Fruit fly (Drosophila melanogaster) whole organism: ENCODE data around the gene LManIII.

Experiments
- CG8478 ChIP-seq: fragments of >200 bp; optimal IDR thresholded peaks from 2 replicates; lab custom pipeline; 2018; ENCODE audit warnings: inconsistent platforms
- Dll ChIP-seq: fragments of >200 bp; optimal IDR thresholded peaks from 2 replicates; lab custom pipeline; 2017
- pan ChIP-seq: fragments of >200 bp; optimal IDR thresholded peaks from 2 replicates; lab custom pipeline; 2017
- psq ChIP-seq: fragments of >200 bp; optimal IDR thresholded peaks from 2 replicates; lab custom pipeline; 2017
- usp ChIP-seq: fragments of >200 bp; optimal IDR thresholded peaks from 2 replicates; lab custom pipeline; 2017; ENCODE audit warnings: missing biosample characterization, missing genetic modification characterization, mixed read lengths

DNA sequence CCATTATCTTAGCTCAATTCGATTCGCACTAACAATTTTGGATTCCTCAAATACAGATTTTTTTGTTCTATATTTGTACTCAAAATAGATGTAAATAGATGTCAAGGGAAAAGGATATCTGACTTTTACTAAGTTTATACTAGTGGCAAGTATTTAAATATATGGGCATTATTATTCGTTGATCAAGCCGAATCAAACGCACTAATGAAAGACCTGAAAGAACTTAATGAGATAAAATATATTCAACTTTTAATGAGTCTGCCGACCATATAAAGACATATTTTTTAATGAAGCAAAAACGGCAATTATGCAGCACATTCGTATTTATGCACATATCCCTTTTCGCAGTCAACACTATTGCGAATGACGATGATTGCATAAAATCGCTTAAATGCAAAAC lies 13.9 kb upstream of the LManIII start, which contains the start of gene CG42710:
- TF ChIP-seq usp (GFP tag; lab: Kevin White, UChicago): no peak
- no peak for TF ChIP-seq pan (lab: Kevin White, UChicago)
- TF ChIP-seq psq: no peak
- TF ChIP-seq CG8478: no peak
- TF ChIP-seq Dll (lab: Kevin White, UChicago): no peak
